Fruit fly (Drosophila melanogaster) whole organism, embryonic: ENCODE measurements around the gene Crtc.

ENCODE experiments used
- Atf3 ChIP-seq: fragments of 200-800 bp; sonication (Bioruptor generic); optimal IDR thresholded peaks from 3 replicates; lab custom pipeline; 2016; ENCODE audit warnings: missing biosample characterization, missing genetic modification characterization
- Bdp1 ChIP-seq: fragments of 200-800 bp; sonication (Bioruptor generic); optimal IDR thresholded peaks from 3 replicates; lab custom pipeline; 2016; ENCODE audit warnings: missing biosample characterization, missing genetic modification characterization
- CG10274 ChIP-seq: fragments of 200-800 bp; sonication (Bioruptor generic); optimal IDR thresholded peaks from 3 replicates; lab custom pipeline; 2017; ENCODE audit warnings: missing biosample characterization, mild to moderate bottlenecking, missing genetic modification characterization
- CG10979 ChIP-seq: fragments of 200-800 bp; sonication (Bioruptor generic); optimal IDR thresholded peaks from 2 replicates; lab custom pipeline; 2018; ENCODE audit warnings: missing biosample characterization, mild to moderate bottlenecking, missing genetic modification characterization, moderate library complexity
- CG11093 ChIP-seq: fragments of 200-800 bp; sonication (Bioruptor generic); IDR thresholded peaks from 3 replicates; pipeline ENCODE4 v1.3.6; 2022; ENCODE audit warnings: missing biosample characterization, missing genetic modification characterization
- CG11456 ChIP-seq: fragments of 200-800 bp; sonication (Bioruptor generic); IDR thresholded peaks from 3 replicates; pipeline ENCODE4 v1.3.6; 2022; ENCODE audit warnings: missing biosample characterization, missing genetic modification characterization
- CG11504 ChIP-seq: fragments of 200-800 bp; sonication (Bioruptor generic); optimal IDR thresholded peaks from 3 replicates; lab custom pipeline; 2019; ENCODE audit warnings: missing biosample characterization, mild to moderate bottlenecking, missing genetic modification characterization, moderate library complexity
- CG11560 ChIP-seq: fragments of 200-800 bp; sonication (Bioruptor generic); IDR thresholded peaks from 3 replicates; pipeline ENCODE4 v1.3.6; 2022; ENCODE audit warnings: missing biosample characterization, missing genetic modification characterization
- CG12104 ChIP-seq: fragments of 200-800 bp; sonication (Bioruptor generic); optimal IDR thresholded peaks from 3 replicates; lab custom pipeline; 2016; ENCODE audit warnings: missing biosample characterization, missing genetic modification characterization
- CG14441 ChIP-seq: fragments of 200-800 bp; sonication (Bioruptor generic); IDR thresholded peaks from 2 replicates; pipeline ENCODE4 v1.3.6; 2022; ENCODE audit warnings: missing biosample characterization, missing genetic modification characterization
- CG1529 ChIP-seq: fragments of 200-800 bp; sonication (Bioruptor generic); optimal IDR thresholded peaks from 3 replicates; lab custom pipeline; 2018; ENCODE audit warnings: missing biosample characterization, missing genetic modification characterization
- CG1603 ChIP-seq: fragments of 200-800 bp; sonication (Bioruptor generic); optimal IDR thresholded peaks from 2 replicates; lab custom pipeline; 2019; ENCODE audit warnings: missing biosample characterization, mild to moderate bottlenecking, missing genetic modification characterization, moderate library complexity
- CG16815 ChIP-seq: fragments of 200-800 bp; sonication (Bioruptor generic); optimal IDR thresholded peaks from 3 replicates; lab custom pipeline; 2017; ENCODE audit warnings: missing biosample characterization, mild to moderate bottlenecking, missing genetic modification characterization
- CG18011 ChIP-seq: fragments of 200-800 bp; sonication (Bioruptor generic); optimal IDR thresholded peaks from 2 replicates; lab custom pipeline; 2017; ENCODE audit warnings: missing biosample characterization, missing genetic modification characterization, mild to moderate bottlenecking, moderate library complexity, missing genotype
- CG30431 ChIP-seq: fragments of 200-800 bp; sonication (Bioruptor generic); optimal IDR thresholded peaks from 2 replicates; lab custom pipeline; 2017; ENCODE audit warnings: missing biosample characterization, missing genetic modification characterization
- CG31224 ChIP-seq: fragments of 200-800 bp; sonication (Bioruptor generic); IDR thresholded peaks from 2 replicates; pipeline ENCODE4 v1.3.6; 2022; ENCODE audit warnings: missing biosample characterization, missing genetic modification characterization
- CG42726 ChIP-seq: fragments of 200-800 bp; sonication (Bioruptor generic); IDR thresholded peaks from 2 replicates; pipeline ENCODE4 v1.3.6; 2022; ENCODE audit warnings: missing biosample characterization, missing genetic modification characterization; ENCODE audit not compliant: partially characterized antibody
- CG9215 ChIP-seq: fragments of 200-800 bp; sonication (Bioruptor generic); IDR thresholded peaks from 2 replicates; pipeline ENCODE4 v1.3.6; 2022; ENCODE audit warnings: missing biosample characterization, missing genetic modification characterization
- CG9437 ChIP-seq: fragments of 200-800 bp; sonication (Bioruptor generic); optimal IDR thresholded peaks from 2 replicates; lab custom pipeline; 2018; ENCODE audit warnings: missing biosample characterization, mild to moderate bottlenecking, missing genetic modification characterization
- CG9609 ChIP-seq: fragments of 200-800 bp; sonication (Bioruptor generic); optimal IDR thresholded peaks from 3 replicates; lab custom pipeline; 2016; ENCODE audit warnings: missing biosample characterization, missing genetic modification characterization
- Dad ChIP-seq: fragments of 200-800 bp; sonication (Bioruptor generic); optimal IDR thresholded peaks from 3 replicates; lab custom pipeline; 2016; ENCODE audit warnings: missing biosample characterization, missing genetic modification characterization
- Dll ChIP-seq: fragments of 200-800 bp; sonication (Bioruptor generic); IDR thresholded peaks from 4 replicates; pipeline ENCODE4 v1.3.6; 2022; ENCODE audit warnings: missing biosample characterization, missing genetic modification characterization; ENCODE audit not compliant: partially characterized antibody
- Drgx ChIP-seq: fragments of 200-800 bp; sonication (Bioruptor generic); IDR thresholded peaks from 2 replicates; pipeline ENCODE4 v1.3.6; 2022; ENCODE audit warnings: missing biosample characterization, missing genetic modification characterization
- HLH4C ChIP-seq: fragments of 200-800 bp; sonication (Bioruptor generic); IDR thresholded peaks from 3 replicates; pipeline ENCODE4 v1.3.6; 2022; ENCODE audit warnings: missing biosample characterization, missing genetic modification characterization; ENCODE audit not compliant: partially characterized antibody
- HLH54F ChIP-seq: fragments of 200-800 bp; sonication (Bioruptor generic); optimal IDR thresholded peaks from 3 replicates; lab custom pipeline; 2016; ENCODE audit warnings: missing biosample characterization, missing genetic modification characterization
- Nf-YB ChIP-seq: fragments of 200-800 bp; sonication (Bioruptor generic); optimal IDR thresholded peaks from 3 replicates; lab custom pipeline; 2019; ENCODE audit warnings: missing biosample characterization, mild to moderate bottlenecking, missing genetic modification characterization, moderate library complexity
- Rfx ChIP-seq: fragments of 200-800 bp; sonication (Bioruptor generic); IDR thresholded peaks from 2 replicates; pipeline ENCODE4 v1.3.6; 2022; ENCODE audit warnings: missing biosample characterization, missing genetic modification characterization
- Sin3A ChIP-seq: fragments of >200 bp; optimal IDR thresholded peaks from 2 replicates; lab custom pipeline; 2018
- Tbp ChIP-seq: fragments of >200 bp; optimal IDR thresholded peaks from 2 replicates; lab custom pipeline; 2018; ENCODE audit warnings: missing biosample characterization, missing genetic modification characterization
- Vsx1 ChIP-seq: fragments of 200-800 bp; sonication (Bioruptor generic); optimal IDR thresholded peaks from 2 replicates; lab custom pipeline; 2017; ENCODE audit warnings: missing biosample characterization, mild to moderate bottlenecking, missing genetic modification characterization, missing genetic modification reagents
- abd-A ChIP-seq: fragments of 200-800 bp; sonication (Bioruptor generic); optimal IDR thresholded peaks from 3 replicates; lab custom pipeline; 2019; ENCODE audit warnings: missing biosample characterization, mild to moderate bottlenecking, missing genetic modification characterization, moderate library complexity
- cad ChIP-seq: fragments of >200 bp; optimal IDR thresholded peaks from 2 replicates; lab custom pipeline; 2017; ENCODE audit warnings: missing biosample characterization, missing genetic modification characterization
- chif ChIP-seq, 2 experiments: fragments of 200-800 bp; sonication (Bioruptor generic); optimal IDR thresholded peaks; 3 replicates each; lab custom pipeline; 2016; ENCODE audit warnings: missing biosample characterization in 2 of 2, missing genetic modification characterization in 2 of 2
- ftz-f1 ChIP-seq: fragments of 200-800 bp; sonication (Bioruptor generic); optimal IDR thresholded peaks from 2 replicates; lab custom pipeline; 2016; ENCODE audit warnings: missing biosample characterization, missing genetic modification characterization
- fu2 ChIP-seq: fragments of 200-800 bp; sonication (Bioruptor generic); optimal IDR thresholded peaks from 2 replicates; lab custom pipeline; 2016; ENCODE audit warnings: missing biosample characterization, missing genetic modification characterization
- gro ChIP-seq: fragments of 200-800 bp; sonication (Bioruptor generic); optimal IDR thresholded peaks from 2 replicates; lab custom pipeline; 2016; ENCODE audit warnings: missing biosample characterization, missing genetic modification characterization
- her ChIP-seq: fragments of 200-800 bp; sonication (Bioruptor generic); optimal IDR thresholded peaks from 2 replicates; lab custom pipeline; 2016; ENCODE audit warnings: missing biosample characterization, missing genetic modification characterization
- hkb ChIP-seq, 2 experiments: fragments of 200-800 bp in 1 of 2; fragments of >200 bp in 1 of 2; sonication (Bioruptor generic) in 1 of 2; IDR thresholded peaks in 1 of 2; optimal IDR thresholded peaks in 1 of 2; 2 replicates each; pipeline versions ENCODE4 v1.3.6 to Lab custom; 2017 to 2022; ENCODE audit warnings: missing biosample characterization in 1 of 2, missing genetic modification characterization in 1 of 2
- knrl ChIP-seq: fragments of 200-800 bp; sonication (Bioruptor generic); IDR thresholded peaks from 3 replicates; pipeline ENCODE4 v1.3.6; 2022; ENCODE audit warnings: missing biosample characterization, missing genetic modification characterization; ENCODE audit not compliant: partially characterized antibody
- lbe ChIP-seq: fragments of 200-800 bp; sonication (Bioruptor generic); optimal IDR thresholded peaks from 2 replicates; lab custom pipeline; 2016; ENCODE audit warnings: missing biosample characterization, mild to moderate bottlenecking, missing genetic modification characterization
- lov ChIP-seq, 2 experiments: fragments of 200-800 bp in 1 of 2; fragments of >200 bp in 1 of 2; sonication (Bioruptor generic) in 1 of 2; IDR thresholded peaks in 1 of 2; optimal IDR thresholded peaks in 1 of 2; 2 replicates in 1 of 2; 3 replicates in 1 of 2; pipeline versions ENCODE4 v1.3.6 to Lab custom; 2017 to 2022; ENCODE audit warnings: missing biosample characterization in 1 of 2, missing genetic modification characterization in 1 of 2
- pan ChIP-seq, 4 experiments: fragments of >200 bp in 3 of 4; fragments of 200-800 bp in 1 of 4; sonication (Bioruptor generic) in 1 of 4; optimal IDR thresholded peaks in 3 of 4; IDR thresholded peaks in 1 of 4; 2 replicates each; pipeline versions ENCODE4 v1.3.6 to Lab custom; 2017 to 2022; ENCODE audit warnings: missing biosample characterization in 2 of 4, missing genetic modification characterization in 2 of 4, mixed read lengths in 1 of 4
- peb ChIP-seq: fragments of 200-800 bp; sonication (Bioruptor generic); IDR thresholded peaks from 2 replicates; pipeline ENCODE4 v1.3.6; 2022; ENCODE audit warnings: missing biosample characterization, missing genetic modification characterization
- prd ChIP-seq, 3 experiments: fragments of >200 bp in 2 of 3; fragments of 200-800 bp in 1 of 3; sonication (Bioruptor generic) in 1 of 3; optimal IDR thresholded peaks in 2 of 3; IDR thresholded peaks in 1 of 3; 2 replicates in 2 of 3; 3 replicates in 1 of 3; pipeline versions ENCODE4 v1.3.6 to Lab custom; 2017 to 2022; ENCODE audit warnings: missing biosample characterization in 1 of 3, missing genetic modification characterization in 1 of 3
- sc ChIP-seq, 3 experiments: fragments of >200 bp in 2 of 3; fragments of 200-800 bp in 1 of 3; sonication (Bioruptor generic) in 1 of 3; optimal IDR thresholded peaks; 2 replicates in 2 of 3; 3 replicates in 1 of 3; lab custom pipeline; 2017; ENCODE audit warnings: mild to moderate bottlenecking in 1 of 3, missing biosample characterization in 1 of 3, missing genetic modification characterization in 1 of 3, missing genetic modification reagents in 1 of 3
- slou ChIP-seq: fragments of 200-800 bp; sonication (Bioruptor generic); optimal IDR thresholded peaks from 3 replicates; lab custom pipeline; 2016; ENCODE audit warnings: missing biosample characterization, missing genetic modification characterization
- sug ChIP-seq: fragments of 200-800 bp; optimal IDR thresholded peaks from 2 replicates; lab custom pipeline; 2019; ENCODE audit warnings: missing biosample characterization, mild to moderate bottlenecking, missing genetic modification characterization, moderate library complexity
- z ChIP-seq: fragments of 200-800 bp; sonication (Bioruptor generic); IDR thresholded peaks from 3 replicates; pipeline ENCODE4 v1.3.6; 2022; ENCODE audit warnings: missing biosample characterization, missing genetic modification characterization

Gene Crtc

DNA sequence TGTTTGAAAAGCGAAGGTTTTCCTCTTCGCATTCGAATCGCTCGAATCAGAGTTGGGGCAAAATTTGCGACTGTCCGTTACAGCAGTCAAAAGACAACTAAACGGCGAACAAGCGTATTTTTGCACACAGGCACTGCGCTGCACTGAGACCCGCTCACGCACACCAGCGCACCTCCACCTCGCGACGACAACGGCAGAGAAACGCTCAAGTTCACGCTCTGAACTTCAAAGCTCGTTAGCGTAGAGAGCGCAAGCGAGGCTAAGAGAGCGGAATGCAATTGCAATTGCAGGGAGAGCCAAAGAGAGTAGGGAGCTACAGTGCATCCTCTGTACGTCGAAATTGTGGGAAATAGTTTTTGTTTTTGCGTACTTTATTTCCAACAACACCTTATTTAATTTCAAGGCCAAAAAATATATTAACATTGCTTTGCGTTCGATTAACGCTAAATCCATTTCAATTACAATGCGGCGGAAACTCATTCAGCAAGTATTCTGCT lies 49.8 kb downstream of the Crtc start, which contains the start of gene Eip74EF (continued):
- TF ChIP-seq CG10274 (GFP tag; lab: Kevin White, UChicago) (no peak), Dad (GFP tag; lab: Kevin White, UChicago) (no peak), Bdp1 (GFP tag; lab: Kevin White, UChicago) (no peak), lbe (GFP tag; lab: Kevin White, UChicago) (peak; percentile 76), ftz-f1 (peak; percentile 78), CG42726 (GFP tag; lab: Robert Waterston, UW) (no peak), CG11456 (GFP tag; lab: Robert Waterston, UW) (no peak), chif (GFP tag; optimal IDR thresholded peaks at IDR 0.05; lab: Kevin White, UChicago) (no peak), sug (tag; lab: Kevin White, UChicago) (no peak), HLH54F (GFP tag; lab: Kevin White, UChicago) (no peak), CG30431 (GFP tag; lab: Kevin White, UChicago) (no peak), CG9215 (GFP tag; lab: Robert Waterston, UW) (no peak), slou (no peak), CG11504 (tag; lab: Kevin White, UChicago) (peak; percentile 20), CG10979 (tag; lab: Kevin White, UChicago) (peak; percentile 16), CG14441 (GFP tag; lab: Robert Waterston, UW) (no peak), CG1603 (tag; lab: Kevin White, UChicago) (peak; percentile 21), lov (optimal IDR thresholded peaks at IDR 0.05; lab: Kevin White, UChicago) (no peak), lov (GFP tag; IDR thresholded peaks at IDR 0.05; lab: Robert Waterston, UW) (no peak), CG9609 (no peak), CG18011 (GFP tag; lab: Kevin White, UChicago) (no peak), Drgx (peak; percentile 79), z (peak; percentile 90), CG16815 (GFP tag; lab: Kevin White, UChicago) (no peak), CG1529 (GFP tag; lab: Kevin White, UChicago) (no peak), Tbp (GFP tag; lab: Kevin White, UChicago) (no peak), CG9437 (no peak), abd-A (no peak), fu2 (GFP tag; lab: Kevin White, UChicago) (no peak), pan (optimal IDR thresholded peaks at IDR 0.05; lab: Kevin White, UChicago) (no peak), pan (GFP tag; optimal IDR thresholded peaks at IDR 0.05 in 1 of 2, IDR thresholded peaks at IDR 0.05 in 1 of 2) (peak in 1 of 2 experiments; percentile 14), cad (GFP tag; lab: Kevin White, UChicago) (no peak), gro (GFP tag; lab: Kevin White, UChicago) (no peak), Atf3 (GFP tag; lab: Kevin White, UChicago) (no peak), hkb (optimal IDR thresholded peaks at IDR 0.05; lab: Kevin White, UChicago) (no peak), hkb (GFP tag; IDR thresholded peaks at IDR 0.05; lab: Robert Waterston, UW) (peak; percentile 48; the same call in 1 of the 2 replicates), HLH4C (GFP tag; lab: Robert Waterston, UW) (no peak), Rfx (GFP tag; lab: Robert Waterston, UW) (0 out of 2 replicates have a peak, but pooled peaks have one; percentile 20), Nf-YB (GFP tag; lab: Kevin White, UChicago) (no peak), Dll (0 out of 4 replicates have a peak, but pooled peaks have one; percentile 19), CG12104 (GFP tag; lab: Kevin White, UChicago) (no peak), peb (GFP tag; lab: Robert Waterston, UW) (no peak), knrl (no peak), prd (optimal IDR thresholded peaks at IDR 0.05; lab: Kevin White, UChicago) (no peak), prd (GFP tag; IDR thresholded peaks at IDR 0.05; lab: Robert Waterston, UW) (no peak), CG11093 (GFP tag; lab: Robert Waterston, UW) (no peak), Vsx1 (GFP tag; lab: Kevin White, UChicago) (no peak), Sin3A (lab: Kevin White, UChicago) (no peak), CG11560 (tag; lab: Robert Waterston, UW) (no peak), sc (optimal IDR thresholded peaks at IDR 0.05; lab: Kevin White, UChicago) (no peak), sc (GFP tag; optimal IDR thresholded peaks at IDR 0.05; lab: Kevin White, UChicago) (no peak), her (GFP tag; lab: Kevin White, UChicago) (no peak), CG31224 (GFP tag; lab: Robert Waterston, UW) (no peak)
